Fruit fly (Drosophila melanogaster) whole organism: Measurements from ENCODE around the gene ATPsynG.

Source experiments
- CG8478 ChIP-seq: fragments of >200 bp; optimal IDR thresholded peaks from 2 replicates; lab custom pipeline; 2018; ENCODE audit warnings: inconsistent platforms
- Dll ChIP-seq: fragments of >200 bp; optimal IDR thresholded peaks from 2 replicates; lab custom pipeline; 2017
- psq ChIP-seq: fragments of >200 bp; optimal IDR thresholded peaks from 2 replicates; lab custom pipeline; 2017

DNA sequence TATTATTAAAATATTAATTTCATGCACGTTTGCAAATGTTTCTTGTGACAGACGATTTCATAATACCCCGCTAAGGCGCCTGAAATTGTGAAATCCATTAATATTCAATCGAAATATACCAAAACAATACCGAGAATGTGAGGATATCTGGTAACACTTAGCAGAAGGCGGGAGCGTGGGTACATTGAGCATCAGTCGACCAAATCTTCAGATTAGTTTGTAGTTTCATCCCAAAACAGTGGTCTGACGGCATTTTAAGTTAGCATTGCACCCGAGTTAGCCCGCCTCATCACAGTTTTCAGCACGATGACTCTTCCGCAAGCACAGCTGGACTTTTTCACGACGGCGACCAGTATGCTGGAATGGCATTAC lies 28.5 kb upstream of the ATPsynG start, which contains the start of gene Nup154:
- TF ChIP-seq CG8478 (lab: Kevin White, UChicago), result no peak
- no peak for TF ChIP-seq psq
- TF ChIP-seq Dll (lab: Kevin White, UChicago), result no peak
